Worm (Caenorhabditis elegans): ENCODE measurements around the gene F26F2.3.

- no peak for TF ChIP-seq unc-62 (GFP tag; optimal IDR thresholded peaks at IDR 0.05)
- TF ChIP-seq ces-1 (GFP tag; optimal IDR thresholded peaks at IDR 0.05): no peak
Measured at ce11 chrV:20545742-20546141, 20.6 kb downstream of the F26F2.3 start.

All from whole organism, mixed stage, embryonic.